Fruit fly (Drosophila melanogaster): ENCODE measurements around the gene CG34450.

CG34450 gene

dm6 chrX:9355193-9355995, 25.1 kb upstream of the CG34450 start:
- TF ChIP-seq Hr83 (GFP tag; optimal IDR thresholded peaks at IDR 0.05; ENCODE audit: poor library complexity, severe bottlenecking) (no peak), sv (GFP tag; optimal IDR thresholded peaks at IDR 0.05) (no peak), foxo (GFP tag; optimal IDR thresholded peaks at IDR 0.05) (peak in 1 of 2 experiments; percentile 28), dmrt93B (GFP tag; optimal IDR thresholded peaks at IDR 0.05) (no peak), rgr (GFP tag; optimal IDR thresholded peaks at IDR 0.05) (peak; percentile 60), psq (GFP tag; optimal IDR thresholded peaks at IDR 0.05) (peak; percentile 91), Hnf4 (GFP tag; optimal IDR thresholded peaks at IDR 0.05) (peak; percentile 43), brk (GFP tag; optimal IDR thresholded peaks at IDR 0.05) (peak; percentile 60), sage (GFP tag; optimal IDR thresholded peaks at IDR 0.05) (no peak)

DNA sequence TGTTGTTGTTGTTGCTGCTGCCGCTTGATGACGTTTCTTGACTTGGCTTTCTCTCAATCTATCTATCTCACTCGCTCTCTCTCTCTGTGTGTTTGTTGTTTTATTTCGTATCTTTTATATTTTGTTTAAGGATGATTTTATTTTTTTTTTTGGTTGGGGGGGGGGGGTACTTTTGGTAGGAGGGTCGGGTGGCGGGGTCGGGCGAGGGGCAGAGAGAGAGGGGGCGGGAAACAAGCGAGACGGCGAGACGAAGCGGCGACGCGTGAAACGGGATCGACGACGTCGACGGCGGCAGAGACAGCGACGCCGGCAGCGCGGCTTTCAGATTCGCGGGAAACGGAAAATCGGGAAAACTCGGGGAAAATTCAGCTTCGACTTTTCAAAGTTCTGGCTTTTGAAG, 24.5 kb upstream of the CG34450 start:
- no peak for TF ChIP-seq Abd-B (GFP tag; optimal IDR thresholded peaks at IDR 0.05)
- no peak for TF ChIP-seq Sp1 (GFP tag; optimal IDR thresholded peaks at IDR 0.05)
- no peak for TF ChIP-seq Hr78 (GFP tag; optimal IDR thresholded peaks at IDR 0.05)
- no peak for TF ChIP-seq CrebA (GFP tag; optimal IDR thresholded peaks at IDR 0.05; ENCODE audit: borderline replicate concordance)
- TF ChIP-seq Vsx2 (GFP tag; optimal IDR thresholded peaks at IDR 0.05; ENCODE audit: partially characterized antibody): no peak
- no peak for TF ChIP-seq usp (GFP tag; optimal IDR thresholded peaks at IDR 0.05)
- TF ChIP-seq Rel (GFP tag; optimal IDR thresholded peaks at IDR 0.05): no peak
- TF ChIP-seq Rel (tag; optimal IDR thresholded peaks at IDR 0.05): no peak
- TF ChIP-seq psq (GFP tag; optimal IDR thresholded peaks at IDR 0.05): no peak
- TF ChIP-seq Hr83 (GFP tag; optimal IDR thresholded peaks at IDR 0.05; ENCODE audit: poor library complexity, severe bottlenecking): no peak
- TF ChIP-seq Dif (GFP tag; optimal IDR thresholded peaks at IDR 0.05; ENCODE audit: partially characterized antibody): no peak
- TF ChIP-seq N (GFP tag; optimal IDR thresholded peaks at IDR 0.05): no peak
- TF ChIP-seq Hnf4 (GFP tag; optimal IDR thresholded peaks at IDR 0.05): no peak
- no peak for TF ChIP-seq dmrt93B (GFP tag; optimal IDR thresholded peaks at IDR 0.05)
- no peak for TF ChIP-seq tai (GFP tag; optimal IDR thresholded peaks at IDR 0.05)
- no peak for TF ChIP-seq HLH106 (tag; optimal IDR thresholded peaks at IDR 0.05)
- TF ChIP-seq OdsH (GFP tag; optimal IDR thresholded peaks at IDR 0.05): no peak
- no peak for TF ChIP-seq dl (GFP tag; optimal IDR thresholded peaks at IDR 0.05; ENCODE audit: insufficient read depth in 1 of 2, partially characterized antibody in 2 of 2)

DNA sequence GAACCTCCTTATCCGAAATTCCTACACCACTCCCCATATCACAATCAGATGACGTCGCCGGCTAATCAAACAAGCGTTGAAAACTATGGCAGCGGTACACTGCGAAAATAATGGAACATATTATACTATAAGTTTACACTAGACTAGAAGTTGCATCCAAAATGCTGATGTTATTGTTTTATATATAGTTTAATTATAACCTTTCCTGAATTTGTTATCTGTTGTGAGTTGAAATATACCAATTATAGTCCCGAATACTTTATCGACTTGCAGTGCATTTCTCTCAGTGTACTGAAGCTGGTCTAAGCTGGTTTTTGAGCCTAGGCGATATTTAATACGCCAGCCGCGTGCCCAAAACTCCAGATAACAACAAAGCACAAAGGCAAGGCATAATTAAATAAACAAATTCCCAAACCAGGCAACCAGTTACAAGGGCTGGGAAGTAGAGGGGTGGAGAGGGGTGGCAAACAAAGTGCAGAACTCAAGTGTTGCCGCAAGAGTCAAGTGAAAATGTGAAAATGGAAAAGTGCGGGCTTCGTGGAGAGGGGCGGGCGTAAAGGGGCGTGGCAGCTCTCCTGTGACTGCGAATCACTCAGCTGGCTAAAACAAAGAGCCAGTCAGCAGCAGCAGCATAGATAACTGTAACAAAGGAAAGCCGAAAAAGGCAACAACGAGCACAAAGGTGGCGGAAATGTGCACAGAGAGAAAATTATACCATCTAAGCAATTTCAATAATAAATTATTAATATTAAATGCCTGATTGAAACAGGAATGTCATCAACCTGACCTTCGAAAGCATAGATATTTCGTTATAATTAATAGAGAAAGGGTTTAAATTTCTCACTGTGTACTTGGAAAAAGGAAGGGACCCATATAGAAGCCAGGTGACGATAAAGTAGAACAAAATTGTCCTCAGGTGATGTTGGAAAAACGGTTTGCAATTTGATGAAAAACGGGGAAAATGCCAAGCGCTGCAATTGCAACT, 22.1 kb upstream of the CG34450 start:
- TF ChIP-seq ey (GFP tag; optimal IDR thresholded peaks at IDR 0.05): peak; percentile 39
- TF ChIP-seq CG32264 (GFP tag; optimal IDR thresholded peaks at IDR 0.05): no peak
- peak; percentile 48 for TF ChIP-seq OdsH (GFP tag; optimal IDR thresholded peaks at IDR 0.05)
- peak; percentile 46 for TF ChIP-seq brk (GFP tag; optimal IDR thresholded peaks at IDR 0.05)
- TF ChIP-seq woc (GFP tag; optimal IDR thresholded peaks at IDR 0.05): no peak
- no peak for TF ChIP-seq Hr78 (GFP tag; optimal IDR thresholded peaks at IDR 0.05)
- peak; percentile 56 for TF ChIP-seq Sp1 (GFP tag; optimal IDR thresholded peaks at IDR 0.05)
- TF ChIP-seq tai (GFP tag; optimal IDR thresholded peaks at IDR 0.05): no peak
- TF ChIP-seq Abd-B (GFP tag; optimal IDR thresholded peaks at IDR 0.05): no peak
- no peak for TF ChIP-seq Dif (GFP tag; optimal IDR thresholded peaks at IDR 0.05; ENCODE audit: partially characterized antibody)
- TF ChIP-seq sv (GFP tag; optimal IDR thresholded peaks at IDR 0.05): peak; percentile 77
- peak; percentile 46 for TF ChIP-seq dmrt93B (GFP tag; optimal IDR thresholded peaks at IDR 0.05)
- peak; percentile 68 for TF ChIP-seq HLH106 (tag; optimal IDR thresholded peaks at IDR 0.05)
- no peak for TF ChIP-seq Hr83 (GFP tag; optimal IDR thresholded peaks at IDR 0.05; ENCODE audit: poor library complexity, severe bottlenecking)
- peak; percentile 78 for TF ChIP-seq rgr (GFP tag; optimal IDR thresholded peaks at IDR 0.05)
- peak; percentile 63 for TF ChIP-seq Hnf4 (GFP tag; optimal IDR thresholded peaks at IDR 0.05)
- no peak for TF ChIP-seq jim (GFP tag; optimal IDR thresholded peaks at IDR 0.05)
- TF ChIP-seq sage (GFP tag; optimal IDR thresholded peaks at IDR 0.05): peak; percentile 28
- no peak for TF ChIP-seq N (GFP tag; optimal IDR thresholded peaks at IDR 0.05)
- no peak for TF ChIP-seq usp (GFP tag; optimal IDR thresholded peaks at IDR 0.05)
- no peak for TF ChIP-seq dsf (GFP tag; optimal IDR thresholded peaks at IDR 0.05; ENCODE audit: borderline replicate concordance)
- TF ChIP-seq Dfd (GFP tag; optimal IDR thresholded peaks at IDR 0.05): no peak
- TF ChIP-seq CrebA (GFP tag; optimal IDR thresholded peaks at IDR 0.05; ENCODE audit: borderline replicate concordance): no peak
- peak; percentile 45 for TF ChIP-seq psq (GFP tag; optimal IDR thresholded peaks at IDR 0.05)
- peak; percentile 5 for TF ChIP-seq br (GFP tag; optimal IDR thresholded peaks at IDR 0.05)
- no peak for TF ChIP-seq CG9705 (GFP tag; optimal IDR thresholded peaks at IDR 0.05)
- TF ChIP-seq fru (GFP tag; optimal IDR thresholded peaks at IDR 0.05): peak; percentile 38
- TF ChIP-seq Vsx2 (GFP tag; optimal IDR thresholded peaks at IDR 0.05; ENCODE audit: partially characterized antibody): no peak
- TF ChIP-seq GATAd (GFP tag; optimal IDR thresholded peaks at IDR 0.05): no peak
- TF ChIP-seq h (GFP tag; optimal IDR thresholded peaks at IDR 0.05): peak; percentile 67
- TF ChIP-seq Rel (GFP tag; optimal IDR thresholded peaks at IDR 0.05): no peak
- TF ChIP-seq Rel (tag; optimal IDR thresholded peaks at IDR 0.05): no peak
- no peak for TF ChIP-seq lola (GFP tag; optimal IDR thresholded peaks at IDR 0.05)
- TF ChIP-seq foxo (GFP tag; optimal IDR thresholded peaks at IDR 0.05): peak in 1 of 2 experiments; percentile 67
- no peak for TF ChIP-seq Mio (GFP tag; optimal IDR thresholded peaks at IDR 0.05)
- no peak for TF ChIP-seq Myc (optimal IDR thresholded peaks at IDR 0.05)
- TF ChIP-seq Jra (GFP tag; optimal IDR thresholded peaks at IDR 0.05): no peak
- TF ChIP-seq dl (GFP tag; optimal IDR thresholded peaks at IDR 0.05; ENCODE audit: insufficient read depth in 1 of 2, partially characterized antibody in 2 of 2): no peak
